Worm (Caenorhabditis elegans): ENCODE data around the gene ZK512.8.

DNA sequence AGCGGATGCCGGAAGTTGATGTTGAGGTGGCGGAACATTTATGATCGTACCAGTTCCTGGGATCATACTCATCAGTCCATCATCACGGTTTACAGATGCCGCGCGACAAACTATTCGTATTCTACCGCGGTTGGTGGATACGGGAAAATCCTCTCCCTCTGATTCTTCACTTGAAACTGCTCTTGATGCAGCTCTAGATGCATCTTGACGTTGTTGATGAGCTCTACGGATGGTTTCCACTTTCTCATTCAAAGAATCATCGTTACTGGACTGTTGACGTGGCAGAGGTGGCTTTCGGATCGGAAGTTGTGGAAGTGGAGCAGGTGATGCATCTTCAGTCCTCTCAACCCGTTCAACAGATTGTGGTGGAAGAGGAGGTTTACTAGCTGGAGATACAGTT lies 3.3 kb downstream of the ZK512.8 start:
- TF ChIP-seq flt-1 (GFP tag; IDR thresholded peaks at IDR 0.05): no peak
- no peak for TF ChIP-seq ama-1 (optimal IDR thresholded peaks at IDR 0.05)
- no peak for TF ChIP-seq tbx-11 (GFP tag; IDR thresholded peaks at IDR 0.05)
- TF ChIP-seq aly-1 (tag; optimal IDR thresholded peaks at IDR 0.05): no peak
- TF ChIP-seq F13C5.2 (tag; optimal IDR thresholded peaks at IDR 0.05): no peak
- no peak for TF ChIP-seq hmg-4 (GFP tag; optimal IDR thresholded peaks at IDR 0.05)
- TF ChIP-seq scrt-1 (GFP tag; IDR thresholded peaks at IDR 0.05): no peak
- no peak for TF ChIP-seq hmbx-1 (tag; optimal IDR thresholded peaks at IDR 0.05)
- TF ChIP-seq tbx-37 (GFP tag; conservative IDR thresholded peaks at IDR 0.05): no peak
- TF ChIP-seq ceh-13 (GFP tag; optimal IDR thresholded peaks at IDR 0.05): no peak
- TF ChIP-seq ets-7 (tag; optimal IDR thresholded peaks at IDR 0.05): no peak
- TF ChIP-seq B0310.2 (tag; optimal IDR thresholded peaks at IDR 0.05): no peak
- no peak for TF ChIP-seq hnd-1 (tag; optimal IDR thresholded peaks at IDR 0.05)
